Worm (Caenorhabditis elegans) whole organism, young adult: Measurements from ENCODE around the gene H03G16.5.

Experiments
- F10E7.11 ChIP-seq: sonication (generic microtip); optimal IDR thresholded peaks from 2 replicates; lab custom pipeline; 2017; ENCODE audit warnings: mild to moderate bottlenecking, missing genetic modification characterization, moderate library complexity, missing compliant biosample characterization
- F39B2.1 ChIP-seq: fragments of 200-800 bp; sonication (Bioruptor generic); IDR thresholded peaks from 2 replicates; pipeline ENCODE4 v1.3.6; 2022; ENCODE audit warnings: missing genetic modification reagents, missing genetic modification characterization, missing compliant biosample characterization
- F52B5.7 ChIP-seq: sonication (generic microtip); optimal IDR thresholded peaks from 2 replicates; lab custom pipeline; 2016; ENCODE audit warnings: mild to moderate bottlenecking, missing genetic modification characterization, missing compliant biosample characterization
- Y67H2A.10 ChIP-seq: fragments of 200-800 bp; sonication (Bioruptor generic); conservative IDR thresholded peaks from 2 replicates; pipeline ENCODE4 v1.3.6; 2022; ENCODE audit warnings: missing genetic modification reagents, missing genetic modification characterization, missing compliant biosample characterization
- Y95B8A.8 ChIP-seq: fragments of 200-800 bp; sonication (Bioruptor generic); IDR thresholded peaks from 2 replicates; pipeline ENCODE4 v1.3.6; 2022; ENCODE audit warnings: missing genetic modification reagents, missing genetic modification characterization, missing compliant biosample characterization
- aptf-2 ChIP-seq: fragments of 200-800 bp; sonication (Bioruptor generic); conservative IDR thresholded peaks from 2 replicates; pipeline ENCODE4 v1.3.6; 2022; ENCODE audit warnings: missing genetic modification reagents, missing genetic modification characterization, missing compliant biosample characterization
- cebp-1 ChIP-seq, 2 experiments: fragments of 200-800 bp in 1 of 2; sonication (Bioruptor generic) in 1 of 2; sonication (generic microtip) in 1 of 2; IDR thresholded peaks in 1 of 2; optimal IDR thresholded peaks in 1 of 2; 2 replicates each; pipeline versions ENCODE4 v1.3.6 to Lab custom; 2017 to 2022; ENCODE audit warnings: missing compliant biosample characterization in 2 of 2, missing genetic modification characterization in 2 of 2, mild to moderate bottlenecking in 1 of 2, missing genetic modification reagents in 1 of 2, moderate library complexity in 1 of 2
- cebp-2 ChIP-seq: fragments of 200-800 bp; sonication (Bioruptor generic); IDR thresholded peaks from 2 replicates; pipeline ENCODE4 v1.3.6; 2022; ENCODE audit warnings: missing genetic modification characterization, missing compliant biosample characterization
- ets-4 ChIP-seq: fragments of 200-800 bp; sonication (Bioruptor generic); optimal IDR thresholded peaks from 2 replicates; lab custom pipeline; 2018; ENCODE audit warnings: mild to moderate bottlenecking, missing genetic modification characterization, missing compliant biosample characterization
- fkh-3 ChIP-seq: sonication (generic microtip); optimal IDR thresholded peaks from 2 replicates; lab custom pipeline; 2016; ENCODE audit warnings: mild to moderate bottlenecking, missing genetic modification characterization, missing compliant biosample characterization
- gei-17 ChIP-seq: fragments of 200-800 bp; sonication (Bioruptor generic); optimal IDR thresholded peaks from 2 replicates; lab custom pipeline; 2018; ENCODE audit warnings: mild to moderate bottlenecking, missing genetic modification characterization, missing compliant biosample characterization
- hlh-26 ChIP-seq: fragments of 200-800 bp; sonication (Bioruptor generic); conservative IDR thresholded peaks from 2 replicates; pipeline ENCODE4 v1.3.6; 2022; ENCODE audit warnings: missing genetic modification reagents, missing genetic modification characterization, missing compliant biosample characterization
- hmg-1.2 ChIP-seq: fragments of 200-800 bp; sonication (Bioruptor generic); IDR thresholded peaks from 2 replicates; pipeline ENCODE4 v1.3.6; 2022; ENCODE audit warnings: missing genetic modification reagents, missing genetic modification characterization, missing compliant biosample characterization
- let-526 ChIP-seq: fragments of 200-800 bp; sonication (Bioruptor generic); IDR thresholded peaks from 2 replicates; pipeline ENCODE4 v1.3.6; 2022; ENCODE audit warnings: missing genetic modification reagents, missing genetic modification characterization, missing compliant biosample characterization
- lin-40 ChIP-seq: sonication (generic microtip); optimal IDR thresholded peaks from 2 replicates; lab custom pipeline; 2016; ENCODE audit warnings: missing genetic modification characterization, mild to moderate bottlenecking, missing compliant biosample characterization, missing genotype, missing genetic modification reagents
- madf-10 ChIP-seq: sonication (generic microtip); optimal IDR thresholded peaks from 2 replicates; lab custom pipeline; 2016; ENCODE audit warnings: mild to moderate bottlenecking, missing genetic modification characterization, missing compliant biosample characterization
- madf-3 ChIP-seq: fragments of 200-800 bp; sonication (Bioruptor generic); IDR thresholded peaks from 2 replicates; pipeline ENCODE4 v1.3.6; 2022; ENCODE audit warnings: missing genetic modification reagents, missing genetic modification characterization, missing compliant biosample characterization
- mel-28 ChIP-seq: sonication (generic microtip); optimal IDR thresholded peaks from 2 replicates; lab custom pipeline; 2016; ENCODE audit warnings: borderline replicate concordance, mild to moderate bottlenecking, missing genetic modification characterization, missing compliant biosample characterization
- nfya-2 ChIP-seq: fragments of 200-800 bp; sonication (Bioruptor generic); IDR thresholded peaks from 2 replicates; pipeline ENCODE4 v1.3.6; 2022; ENCODE audit warnings: missing genetic modification reagents, missing genetic modification characterization, missing compliant biosample characterization
- nhr-179 ChIP-seq: sonication (generic microtip); optimal IDR thresholded peaks from 2 replicates; lab custom pipeline; 2016; ENCODE audit warnings: mild to moderate bottlenecking, missing genetic modification characterization, missing compliant biosample characterization
- nhr-27 ChIP-seq: fragments of 200-800 bp; sonication (Bioruptor generic); optimal IDR thresholded peaks from 2 replicates; lab custom pipeline; 2018; ENCODE audit warnings: mild to moderate bottlenecking, missing genetic modification characterization, moderate library complexity, missing compliant biosample characterization
- nhr-80 ChIP-seq: sonication (generic microtip); optimal IDR thresholded peaks from 2 replicates; lab custom pipeline; 2016; ENCODE audit warnings: missing genetic modification characterization, missing compliant biosample characterization
- snpc-1.1 ChIP-seq: sonication (generic microtip); optimal IDR thresholded peaks from 2 replicates; lab custom pipeline; 2017; ENCODE audit warnings: missing genetic modification characterization, mild to moderate bottlenecking, missing compliant biosample characterization, antibody characterized with exemption, moderate library complexity, missing genotype, missing genetic modification reagents; ENCODE audit not compliant: insufficient read depth
- snpc-4 ChIP-seq, 5 experiments: fragments of 150-350 bp in 1 of 5; sonication (generic microtip) in 4 of 5; optimal IDR thresholded peaks; 2 replicates each; lab custom pipeline; 2014 to 2018; ENCODE audit warnings: missing genetic modification characterization in 5 of 5, missing biosample characterization in 3 of 5, antibody characterized with exemption in 2 of 5, mild to moderate bottlenecking in 2 of 5, missing compliant biosample characterization in 2 of 5, missing genotype in 2 of 5, moderate library complexity in 2 of 5, missing genetic modification reagents in 1 of 5
- sptf-2 ChIP-seq: fragments of 200-800 bp; sonication (Bioruptor generic); optimal IDR thresholded peaks from 2 replicates; lab custom pipeline; 2018; ENCODE audit warnings: mild to moderate bottlenecking, missing genetic modification characterization, missing compliant biosample characterization
- tbp1 ChIP-seq: fragments of 200-800 bp; sonication (Bioruptor generic); optimal IDR thresholded peaks from 2 replicates; lab custom pipeline; 2018; ENCODE audit warnings: mild to moderate bottlenecking, missing genetic modification characterization, missing compliant biosample characterization
- tlf-1 ChIP-seq: fragments of 200-800 bp; sonication (Bioruptor generic); optimal IDR thresholded peaks from 2 replicates; lab custom pipeline; 2018; ENCODE audit warnings: mild to moderate bottlenecking, missing genetic modification characterization, missing compliant biosample characterization
- ztf-3 ChIP-seq: fragments of 200-800 bp; sonication (Bioruptor generic); optimal IDR thresholded peaks from 2 replicates; lab custom pipeline; 2018; ENCODE audit warnings: mild to moderate bottlenecking, missing genetic modification characterization, missing compliant biosample characterization

The H03G16.5 gene

ce11 chrX:15097763-15098162 is 41.1 kb upstream of the H03G16.5 start, which contains the start of gene F09B12.3:
Gene F09B12.3 (minus strand): TSS chrX:15097954.
- TF ChIP-seq nhr-80 (tag; lab: Kevin White, UChicago): peak; percentile 54
- TF ChIP-seq snpc-4 (GFP tag; optimal IDR thresholded peaks at IDR 0.05; lab: Kevin White, UChicago): no peak
- no peak for TF ChIP-seq snpc-4 (tag; optimal IDR thresholded peaks at IDR 0.05; lab: Kevin White, UChicago)
- no peak for TF ChIP-seq F39B2.1 (GFP tag; lab: Robert Waterston, UW)
- TF ChIP-seq nhr-179: no peak
- TF ChIP-seq mel-28 (tag; lab: Kevin White, UChicago): no peak
- TF ChIP-seq tlf-1 (GFP tag; lab: Kevin White, UChicago): no peak

- TF ChIP-seq nhr-80 (tag; lab: Kevin White, UChicago) (peak; percentile 62), F10E7.11 (tag; lab: Kevin White, UChicago) (no peak)
Observed at ce11 chrX:15096277-15096676, 39.6 kb upstream of the H03G16.5 start.

DNA sequence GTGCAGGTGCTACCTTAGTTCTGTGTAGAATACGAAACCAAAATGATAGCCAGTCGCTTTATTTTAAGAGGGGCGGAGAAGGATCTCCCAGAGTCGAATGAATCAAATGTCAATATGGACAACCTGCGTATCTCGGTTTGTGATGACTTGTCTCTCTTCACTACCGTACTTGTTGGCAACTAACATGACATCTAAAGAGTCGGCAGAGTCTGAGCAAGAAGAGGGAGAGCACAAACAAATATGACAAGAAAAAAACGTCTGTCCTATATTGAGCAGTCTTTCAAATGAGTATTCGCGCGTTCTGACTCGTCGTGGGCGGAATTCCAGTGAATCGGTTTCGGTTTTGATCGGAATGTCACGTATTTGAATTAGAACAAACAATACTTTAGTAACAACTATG is 38.3 kb upstream of the H03G16.5 start, which contains the start of gene F09B12.7:
Gene F09B12.7 (minus strand): TSS at position 101 of the 400 bp plus-strand sequence.
- TF ChIP-seq cebp-2 (GFP tag; lab: Robert Waterston, UW): no peak
- no peak for TF ChIP-seq hmg-1.2 (GFP tag; lab: Robert Waterston, UW)
- TF ChIP-seq hlh-26: no peak
- TF ChIP-seq, all 124 proteins: peak for 0

ce11 chrX:15092775-15093386 is 36.2 kb upstream of the H03G16.5 start:
- TF ChIP-seq aptf-2 (GFP tag; lab: Robert Waterston, UW) (no peak), tbp1 (GFP tag; lab: Kevin White, UChicago) (no peak), mel-28 (tag; lab: Kevin White, UChicago) (no peak), snpc-1.1 (tag; lab: Kevin White, UChicago) (peak; percentile 57), snpc-4 (GFP tag; optimal IDR thresholded peaks at IDR 0.05; lab: Kevin White, UChicago) (peak; percentile 47), snpc-4 (tag; optimal IDR thresholded peaks at IDR 0.05; lab: Kevin White, UChicago) (peak in 3 of 4 experiments; percentile 20 to 87 (median 84)), sptf-2 (no peak), gei-17 (no peak)

- no peak for TF ChIP-seq ztf-3 (GFP tag; lab: Kevin White, UChicago)
- TF ChIP-seq nhr-80 (tag; lab: Kevin White, UChicago): peak; percentile 78
Observed at ce11 chrX:15089123-15089522, 32.5 kb upstream of the H03G16.5 start, which contains the start of gene flr-4. Gene flr-4 (plus strand): TSS chrX:15089397.

DNA sequence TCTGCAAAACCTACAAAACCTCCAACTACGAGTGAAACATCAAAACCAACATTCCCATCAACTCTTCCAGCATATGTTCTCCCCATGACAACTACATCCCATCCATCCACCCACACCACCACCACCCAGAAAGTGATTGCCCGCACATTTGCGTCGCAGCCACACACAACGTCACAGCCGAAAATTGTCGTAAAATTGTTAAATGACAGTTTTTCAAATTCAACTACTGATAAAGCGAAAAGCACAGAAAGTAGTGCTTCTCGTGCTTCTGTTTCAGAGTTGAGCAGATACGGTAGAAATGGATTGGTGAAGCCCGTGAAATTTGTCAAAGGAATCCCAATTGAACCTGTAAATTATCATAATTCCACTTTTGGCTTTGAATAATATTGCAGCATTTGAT is 31.1 kb upstream of the H03G16.5 start:
- TF ChIP-seq nhr-80 (tag; lab: Kevin White, UChicago): peak; percentile 52
- TF ChIP-seq Y95B8A.8: no peak
- no peak for TF ChIP-seq madf-3 (GFP tag; lab: Robert Waterston, UW)
- no peak for TF ChIP-seq snpc-4 (GFP tag; optimal IDR thresholded peaks at IDR 0.05; lab: Kevin White, UChicago)
- no peak for TF ChIP-seq snpc-4 (tag; optimal IDR thresholded peaks at IDR 0.05; lab: Kevin White, UChicago)
- TF ChIP-seq madf-10: no peak
- no peak for TF ChIP-seq ets-4
- no peak for TF ChIP-seq nfya-2
- TF ChIP-seq fkh-3 (tag; lab: Kevin White, UChicago): no peak

DNA sequence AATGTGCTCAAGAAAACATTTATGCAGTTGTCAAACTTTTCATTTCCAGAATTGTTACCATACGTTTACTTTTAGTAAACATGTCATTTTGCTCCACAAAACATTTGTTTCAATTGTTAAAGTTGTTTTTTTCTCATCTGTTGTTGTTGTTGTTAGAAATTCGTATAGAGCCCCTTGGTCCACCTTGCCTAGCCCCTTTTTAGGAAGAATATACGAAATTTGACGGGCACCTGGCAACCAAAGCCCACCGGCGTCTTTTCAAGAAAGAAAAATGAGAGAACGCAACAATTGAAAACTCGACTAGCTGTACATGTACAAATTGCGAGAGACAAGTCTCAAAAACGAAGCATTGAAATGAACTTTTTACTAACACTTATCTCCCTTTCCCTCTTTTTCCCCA is 27.8 kb upstream of the H03G16.5 start, which contains the start of gene F09B12.5:
Gene F09B12.5 (plus strand): TSS at position 301 of the 400 bp plus-strand sequence.
- TF ChIP-seq nhr-80 (tag; lab: Kevin White, UChicago): no peak
- TF ChIP-seq hmg-1.2 (GFP tag; lab: Robert Waterston, UW): no peak
- no peak for TF ChIP-seq let-526 (GFP tag; lab: Robert Waterston, UW)
- TF ChIP-seq cebp-1 (GFP tag; IDR thresholded peaks at IDR 0.05; lab: Robert Waterston, UW): no peak
- TF ChIP-seq cebp-1 (tag; optimal IDR thresholded peaks at IDR 0.05; lab: Kevin White, UChicago): no peak
- TF ChIP-seq nhr-27: no peak
- TF ChIP-seq Y95B8A.8: no peak
- no peak for TF ChIP-seq F52B5.7 (tag; lab: Kevin White, UChicago)
- no peak for TF ChIP-seq Y67H2A.10
- TF ChIP-seq madf-10: no peak
- no peak for TF ChIP-seq lin-40 (tag; lab: Kevin White, UChicago)
